Fruit fly (Drosophila melanogaster): ENCODE data around the gene CG42324.

Gene CG42324

dm6 chr3L:3544221-3544620, 72.0 kb downstream of the CG42324 start:
- no peak for TF ChIP-seq CG17801 (GFP tag; optimal IDR thresholded peaks at IDR 0.05; ENCODE audit: partially characterized antibody)

- TF ChIP-seq CG17801 (GFP tag; optimal IDR thresholded peaks at IDR 0.05; ENCODE audit: partially characterized antibody) = no peak
These were observed 72.7 kb downstream of the CG42324 start for dm6 chr3L:3544930-3545329.

DNA sequence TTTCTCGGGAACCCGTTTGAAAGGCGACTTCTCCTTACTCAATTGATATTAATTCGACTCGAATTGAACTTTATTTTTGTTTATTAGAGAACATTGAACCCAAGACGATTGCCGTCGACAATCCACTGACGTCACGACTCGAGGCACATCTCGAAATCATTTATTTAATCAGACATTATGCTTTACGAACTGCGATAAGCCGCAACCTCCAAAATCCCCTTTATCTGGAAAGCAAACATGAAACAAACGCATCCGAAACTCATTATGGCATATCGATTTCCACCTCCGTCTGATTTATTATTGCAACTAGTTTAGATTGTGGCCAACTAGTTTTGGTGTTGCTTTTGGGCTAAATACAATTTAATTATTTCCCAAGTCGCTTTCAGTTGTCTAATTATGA, 74.9 kb downstream of the CG42324 start:
- no peak for TF ChIP-seq CG17801 (GFP tag; optimal IDR thresholded peaks at IDR 0.05; ENCODE audit: partially characterized antibody)

DNA sequence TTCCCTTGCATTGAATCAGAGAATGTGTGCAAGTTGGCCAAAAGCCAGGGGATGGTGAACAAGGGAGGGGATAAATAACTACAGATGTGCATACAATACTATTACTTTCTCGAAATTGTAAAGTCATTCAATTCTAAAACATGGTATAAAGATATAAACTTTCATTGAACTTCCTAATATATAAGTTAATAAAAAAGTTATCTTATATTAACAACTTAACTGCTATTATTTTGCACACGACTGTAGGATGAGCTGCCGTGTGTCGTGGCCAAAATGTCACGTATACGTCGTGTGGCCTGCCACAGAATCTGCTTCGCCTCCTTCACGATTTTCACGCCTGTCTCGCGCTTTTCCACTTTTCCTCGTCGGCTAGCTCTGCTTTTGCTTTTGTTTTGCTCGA, 77.2 kb downstream of the CG42324 start:
- TF ChIP-seq CG17801 (GFP tag; optimal IDR thresholded peaks at IDR 0.05; ENCODE audit: partially characterized antibody) = no peak

DNA sequence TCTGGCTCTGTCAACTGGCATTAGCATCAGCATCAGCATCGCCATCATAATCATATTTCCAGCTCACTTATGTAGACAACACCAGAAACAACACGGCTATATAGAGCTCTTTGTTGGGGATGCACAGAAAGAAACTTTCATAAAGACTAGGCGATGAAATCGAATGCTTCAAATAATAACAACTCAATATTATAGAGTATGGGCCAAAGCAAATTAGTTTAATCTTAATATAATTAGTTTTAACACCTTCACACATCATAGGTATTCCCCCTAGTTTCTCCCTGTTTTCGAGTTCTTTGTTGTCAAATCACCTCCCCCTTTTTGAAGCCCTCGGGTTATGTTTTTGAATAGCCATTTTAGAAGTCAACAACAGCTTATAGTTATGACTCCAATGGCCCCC, 78.8 kb downstream of the CG42324 start:
- TF ChIP-seq CG17801 (GFP tag; optimal IDR thresholded peaks at IDR 0.05; ENCODE audit: partially characterized antibody) = no peak

DNA sequence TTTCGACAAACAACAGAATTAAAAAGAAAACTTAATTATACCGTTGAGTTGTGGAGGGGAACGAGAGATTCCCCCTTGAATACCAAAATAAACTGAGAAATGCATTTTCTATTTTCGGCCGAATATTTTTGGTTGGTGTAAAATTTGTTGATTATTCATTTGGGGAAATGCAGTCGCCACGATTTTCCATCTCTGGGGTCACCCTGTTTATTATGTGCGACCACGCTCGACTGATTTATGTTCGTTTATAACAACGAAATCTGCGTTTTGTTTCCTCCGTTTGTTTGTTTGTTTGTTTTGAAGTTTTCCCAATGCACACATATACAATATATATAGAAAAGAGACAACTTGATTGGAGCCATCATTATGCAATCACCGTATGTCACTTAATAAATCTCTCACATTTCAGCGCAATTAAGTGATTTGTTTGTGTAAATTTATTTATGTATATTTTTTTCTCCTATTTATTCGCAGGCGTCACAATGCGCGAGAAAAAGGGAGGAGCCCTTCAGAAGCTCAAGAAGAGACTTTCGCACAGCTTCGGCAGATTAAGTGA, 80.1 kb downstream of the CG42324 start:
- TF ChIP-seq CG17801 (GFP tag; optimal IDR thresholded peaks at IDR 0.05; ENCODE audit: partially characterized antibody) = no peak

DNA sequence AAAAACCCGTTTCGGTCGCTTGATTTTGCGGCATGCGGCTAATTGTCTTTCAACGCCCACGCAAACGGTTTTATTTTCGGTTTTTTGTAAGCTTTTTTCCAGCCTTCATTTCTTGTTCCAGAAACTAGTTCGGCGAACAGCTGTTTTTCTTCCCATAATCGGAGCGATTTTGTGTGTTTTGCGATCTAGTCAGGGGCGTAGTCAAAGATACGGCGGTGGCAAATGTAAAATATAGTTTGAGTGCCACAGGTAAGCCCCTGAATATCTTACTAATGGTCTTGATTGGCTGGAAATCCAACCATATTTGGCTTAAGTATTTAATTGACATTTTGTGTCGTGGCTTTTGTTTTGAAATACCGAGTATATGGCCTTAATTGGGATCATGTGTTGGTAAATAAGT, 81.7 kb downstream of the CG42324 start:
- TF ChIP-seq CG17801 (GFP tag; optimal IDR thresholded peaks at IDR 0.05; ENCODE audit: partially characterized antibody) = no peak

DNA sequence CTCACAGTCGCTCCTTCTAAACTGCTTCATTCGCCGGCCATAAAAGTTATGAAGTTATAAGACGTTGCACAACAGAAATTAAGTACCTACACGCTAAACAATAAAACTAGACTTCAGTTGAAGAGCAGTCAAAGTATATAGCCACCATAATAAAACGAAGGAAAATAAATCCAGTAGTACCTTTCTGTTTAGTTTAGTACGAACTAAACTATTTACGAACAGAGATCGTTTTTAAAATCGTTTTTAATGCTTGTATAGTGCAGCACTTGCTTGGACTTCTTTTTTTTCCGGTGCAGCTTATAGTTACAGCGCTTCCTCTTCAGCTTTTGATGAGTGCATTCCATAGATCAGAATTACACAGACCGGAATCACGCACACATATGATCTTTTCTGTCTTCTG, 82.8 kb downstream of the CG42324 start:
- TF ChIP-seq CG17801 (GFP tag; optimal IDR thresholded peaks at IDR 0.05; ENCODE audit: partially characterized antibody) = no peak

dm6 chr3L:3556409-3556808, 84.2 kb downstream of the CG42324 start:
- TF ChIP-seq CG17801 (GFP tag; optimal IDR thresholded peaks at IDR 0.05; ENCODE audit: partially characterized antibody) = no peak

DNA sequence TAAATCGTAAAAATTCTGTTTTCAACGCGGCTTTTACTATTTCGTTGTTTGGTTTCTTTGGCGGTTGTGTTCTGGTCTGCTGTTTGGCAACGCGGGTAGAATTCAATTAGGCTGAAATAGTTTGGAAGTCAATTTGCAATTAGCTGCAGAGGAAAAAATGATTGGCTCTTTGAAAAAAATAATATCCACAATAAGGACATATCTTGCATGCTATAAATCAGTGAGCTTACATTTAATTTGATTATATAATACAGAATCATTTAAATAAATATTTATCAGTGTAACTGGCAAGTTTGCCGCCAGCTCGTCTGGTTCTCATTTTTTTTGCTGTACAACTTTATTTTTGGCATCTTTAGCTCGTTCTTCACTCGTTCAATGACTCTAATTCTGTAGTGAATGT, 85.9 kb downstream of the CG42324 start:
- TF ChIP-seq CG17801 (GFP tag; optimal IDR thresholded peaks at IDR 0.05; ENCODE audit: partially characterized antibody) = no peak
